Fruit fly (Drosophila melanogaster): ENCODE measurements around the gene CG34150.

The CG34150 gene

DNA sequence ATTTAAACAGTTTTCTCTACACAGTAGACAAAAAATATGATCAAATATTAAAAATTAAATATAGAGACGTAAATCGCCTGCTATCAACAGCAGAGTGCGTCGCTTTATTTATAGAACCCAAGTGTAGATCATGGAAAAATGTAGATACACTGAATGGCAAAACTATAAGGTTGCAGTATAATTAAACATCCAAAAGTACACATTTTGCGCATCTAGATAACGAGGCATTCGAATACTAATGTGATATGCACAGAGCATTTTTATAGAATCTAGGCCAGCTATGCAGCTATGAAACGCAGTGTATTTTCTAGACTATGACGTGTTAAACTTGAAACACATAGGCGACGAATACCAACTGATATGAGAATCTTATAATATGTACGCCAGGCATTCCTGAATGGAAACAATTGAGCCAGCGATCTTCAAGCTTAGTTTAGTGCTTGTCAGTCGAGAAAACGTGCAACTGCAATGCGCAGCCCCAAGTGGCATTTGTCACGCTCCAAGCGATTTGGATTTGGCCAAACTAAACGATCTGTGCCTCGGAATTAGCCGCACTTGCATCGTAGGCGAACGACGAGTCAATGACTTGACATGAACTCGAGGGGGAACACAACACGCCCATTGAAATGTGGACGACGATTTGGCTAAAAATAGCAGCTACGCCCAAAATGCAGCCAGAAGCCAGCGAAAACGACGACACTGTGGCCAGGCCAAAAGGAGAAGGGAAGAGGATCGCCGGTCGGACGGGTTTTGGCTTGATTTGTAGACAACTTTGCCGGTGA, 3.0 kb upstream of the CG34150 start (continued):
- TF ChIP-seq salr (GFP tag; optimal IDR thresholded peaks at IDR 0.05) (peak in 1 of 2 experiments; percentile 91), Sox15 (GFP tag; optimal IDR thresholded peaks at IDR 0.05) (peak; percentile 73), CG3032 (tag; optimal IDR thresholded peaks at IDR 0.05) (peak; percentile 85), CG11902 (GFP tag; optimal IDR thresholded peaks at IDR 0.05) (peak; percentile 53), OdsH (GFP tag; optimal IDR thresholded peaks at IDR 0.05) (no peak), CG3919 (GFP tag; optimal IDR thresholded peaks at IDR 0.05) (peak; percentile 91), Smox (GFP tag; optimal IDR thresholded peaks at IDR 0.05) (no peak), Hr4 (GFP tag; optimal IDR thresholded peaks at IDR 0.05) (peak; percentile 93), svp (GFP tag) (no peak), acj6 (GFP tag; optimal IDR thresholded peaks at IDR 0.05) (peak; percentile 89), CG8119 (GFP tag; IDR thresholded peaks at IDR 0.05) (peak; percentile 92), fkh (GFP tag; optimal IDR thresholded peaks at IDR 0.05) (peak; percentile 80), eg (GFP tag; IDR thresholded peaks at IDR 0.05) (peak; percentile 98), CG16779 (tag; optimal IDR thresholded peaks at IDR 0.05) (peak; percentile 87), cyc (GFP tag; optimal IDR thresholded peaks at IDR 0.05) (no peak), CG31627 (GFP tag; optimal IDR thresholded peaks at IDR 0.05) (peak; percentile 86), dsx (GFP tag; optimal IDR thresholded peaks at IDR 0.05; ENCODE audit: poor library complexity, severe bottlenecking) (peak; percentile 86), fd59A (GFP tag; optimal IDR thresholded peaks at IDR 0.05) (peak; percentile 80), Gug (GFP tag; IDR thresholded peaks at IDR 0.05) (peak; percentile 95), CG1621 (tag; optimal IDR thresholded peaks at IDR 0.05) (peak; percentile 92), Ets96B (tag; optimal IDR thresholded peaks at IDR 0.05) (peak; percentile 99), CG6792 (GFP tag; optimal IDR thresholded peaks at IDR 0.05) (peak; percentile 86), lz (GFP tag; optimal IDR thresholded peaks at IDR 0.05) (peak; percentile 87), CG6808 (GFP tag; optimal IDR thresholded peaks at IDR 0.05) (no peak), CG6276 (GFP tag; optimal IDR thresholded peaks at IDR 0.05) (peak; percentile 85), dac (GFP tag; optimal IDR thresholded peaks at IDR 0.05) (peak; percentile 84), CG11762 (GFP tag; optimal IDR thresholded peaks at IDR 0.05; ENCODE audit: insufficient read depth) (peak; percentile 84)

DNA sequence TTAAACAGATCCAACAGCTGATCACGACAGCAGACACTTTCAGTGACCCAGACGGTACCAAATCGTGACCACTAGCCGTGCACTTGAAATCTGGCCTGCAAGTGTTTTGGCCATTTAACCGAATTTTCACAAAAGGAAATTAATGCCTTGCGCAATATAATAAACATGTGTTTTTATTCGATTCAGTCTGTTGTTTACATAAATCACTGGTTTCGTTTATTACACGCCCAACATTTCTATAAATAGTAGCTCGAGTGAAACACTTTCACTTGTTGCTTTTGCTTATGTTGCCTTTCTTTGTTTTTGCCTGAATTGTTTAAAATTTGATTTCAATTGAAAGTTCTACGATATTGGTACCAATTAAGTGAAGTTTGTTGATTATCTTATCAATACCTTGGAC, 1.7 kb upstream of the CG34150 start:
- TF ChIP-seq dac (GFP tag; optimal IDR thresholded peaks at IDR 0.05) = no peak
- no peak for TF ChIP-seq Sox102F (GFP tag; optimal IDR thresholded peaks at IDR 0.05)
- TF ChIP-seq dsx (GFP tag; optimal IDR thresholded peaks at IDR 0.05; ENCODE audit: poor library complexity, severe bottlenecking) = no peak
- TF ChIP-seq CG34406 (GFP tag; optimal IDR thresholded peaks at IDR 0.05) = no peak
- TF ChIP-seq Gug (GFP tag; IDR thresholded peaks at IDR 0.05) = no peak
- no peak for TF ChIP-seq spab (GFP tag; optimal IDR thresholded peaks at IDR 0.05)
- TF ChIP-seq Eip75B (GFP tag; optimal IDR thresholded peaks at IDR 0.05) = no peak
- no peak for TF ChIP-seq ss (GFP tag; optimal IDR thresholded peaks at IDR 0.05)
- TF ChIP-seq CG6163 (GFP tag; IDR thresholded peaks at IDR 0.05) = no peak

dm6 chr3R:24812987-24813636, 950 bp upstream of the CG34150 start:
- no peak for TF ChIP-seq CG11902 (GFP tag; optimal IDR thresholded peaks at IDR 0.05)
- 0 out of 3 replicates have a peak, but pooled peaks have one; percentile 10 for TF ChIP-seq CG6163 (GFP tag; IDR thresholded peaks at IDR 0.05)
- TF ChIP-seq net (GFP tag; optimal IDR thresholded peaks at IDR 0.05) = no peak
- no peak for TF ChIP-seq Hr39 (GFP tag; optimal IDR thresholded peaks at IDR 0.05)
- TF ChIP-seq achi (GFP tag; optimal IDR thresholded peaks at IDR 0.05) = no peak
- no peak for TF ChIP-seq CG7368 (GFP tag; optimal IDR thresholded peaks at IDR 0.05)
- TF ChIP-seq CG11762 (GFP tag; optimal IDR thresholded peaks at IDR 0.05; ENCODE audit: insufficient read depth) = no peak
- no peak for TF ChIP-seq Eip75B (GFP tag; optimal IDR thresholded peaks at IDR 0.05)
- no peak for TF ChIP-seq CG6792 (GFP tag; optimal IDR thresholded peaks at IDR 0.05)
- no peak for TF ChIP-seq topi (GFP tag; optimal IDR thresholded peaks at IDR 0.05)
- peak; percentile 49 for TF ChIP-seq Eip78C (GFP tag)
- TF ChIP-seq Sox102F (GFP tag; optimal IDR thresholded peaks at IDR 0.05) = no peak
- peak; percentile 55 for TF ChIP-seq fkh (GFP tag; optimal IDR thresholded peaks at IDR 0.05)
- no peak for TF ChIP-seq fd59A (GFP tag; optimal IDR thresholded peaks at IDR 0.05)
- TF ChIP-seq vri (GFP tag; optimal IDR thresholded peaks at IDR 0.05) = no peak
- no peak for TF ChIP-seq Blimp-1 (GFP tag; optimal IDR thresholded peaks at IDR 0.05)
- no peak for TF ChIP-seq CG4318 (GFP tag; optimal IDR thresholded peaks at IDR 0.05)
